Fruit fly (Drosophila melanogaster) whole organism, embryonic: ENCODE results near the gene CG5921.

Experiments used
- Atf6 ChIP-seq: fragments of 200-800 bp; sonication (Bioruptor generic); IDR thresholded peaks from 2 replicates; pipeline ENCODE4 v1.3.6; 2022; ENCODE audit warnings: missing biosample characterization, missing genetic modification characterization
- CG17361 ChIP-seq: fragments of 200-800 bp; sonication (Bioruptor generic); IDR thresholded peaks from 3 replicates; pipeline ENCODE4 v1.3.6; 2022; ENCODE audit warnings: missing biosample characterization, missing genetic modification characterization
- Mes4 ChIP-seq: fragments of 200-800 bp; sonication (Bioruptor generic); optimal IDR thresholded peaks from 2 replicates; lab custom pipeline; 2016; ENCODE audit warnings: missing biosample characterization, missing genetic modification characterization
- phol ChIP-seq: fragments of 200-800 bp; sonication (Bioruptor generic); optimal IDR thresholded peaks from 3 replicates; lab custom pipeline; 2018; ENCODE audit warnings: missing biosample characterization, mild to moderate bottlenecking, missing genetic modification characterization, moderate library complexity

dm6 chrX:6029015-6029414, 21.6 kb upstream of the CG5921 start:
- TF ChIP-seq phol (tag; lab: Kevin White, UChicago) (no peak), Atf6 (GFP tag; lab: Robert Waterston, UW) (no peak), Mes4 (GFP tag; lab: Kevin White, UChicago) (no peak), CG17361 (no peak)
